Fruit fly (Drosophila melanogaster) whole organism, pupa: ENCODE measurements around the gene Gal.

Source experiments
- CG12605 ChIP-seq: fragments of 200-800 bp; sonication (Bioruptor generic); IDR thresholded peaks from 2 replicates; pipeline ENCODE4 v1.3.6; 2022; ENCODE audit warnings: missing biosample characterization, missing genetic modification characterization
- D1 ChIP-seq: fragments of 200-800 bp; sonication (Bioruptor generic); optimal IDR thresholded peaks from 2 replicates; lab custom pipeline; 2018; ENCODE audit warnings: missing biosample characterization, mild to moderate bottlenecking, missing genetic modification characterization, moderate library complexity
- EcR ChIP-seq: fragments of 200-800 bp; sonication (Bioruptor generic); optimal IDR thresholded peaks from 3 replicates; lab custom pipeline; 2019; ENCODE audit warnings: missing biosample characterization, missing genetic modification characterization, mild to moderate bottlenecking, moderate library complexity, missing genetic modification reagents

- no peak for TF ChIP-seq D1 (tag; lab: Kevin White, UChicago)
- TF ChIP-seq CG12605 (GFP tag; lab: Robert Waterston, UW) = no peak
- TF ChIP-seq EcR (GFP tag; lab: Kevin White, UChicago) = no peak
Measured at dm6 chr2L:6050575-6050974, 43.9 kb upstream of the Gal start, which contains the start of gene CG9135.
